Worm (Caenorhabditis elegans): ENCODE measurements around the gene cul-2.

The cul-2 gene

DNA sequence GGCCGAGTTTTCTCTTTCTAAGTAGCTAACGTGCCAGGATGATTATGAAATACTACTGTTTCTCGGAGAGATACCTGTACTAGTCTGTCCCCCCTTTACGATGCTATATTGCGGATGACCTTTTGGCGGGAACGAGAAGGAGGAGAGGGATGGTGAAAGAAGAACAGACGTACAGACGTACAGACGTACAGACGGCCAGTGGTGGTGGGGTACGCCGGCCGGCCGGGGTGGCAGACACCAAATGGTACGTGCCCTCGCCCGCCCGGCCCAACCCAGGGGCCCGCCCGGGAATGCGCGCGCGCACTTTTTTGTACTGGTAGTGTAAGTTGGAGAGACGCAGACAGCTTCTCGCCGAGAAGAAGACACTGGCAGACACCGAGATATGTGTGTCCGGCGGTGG is 34.0 kb downstream of the cul-2 start:
- TF ChIP-seq ceh-14 (tag; optimal IDR thresholded peaks at IDR 0.05): no peak
- no peak for TF ChIP-seq hlh-30 (tag; optimal IDR thresholded peaks at IDR 0.05; ENCODE audit: insufficient read depth)
- no peak for TF ChIP-seq unc-86 (tag; optimal IDR thresholded peaks at IDR 0.05)
- TF ChIP-seq tbx-2 (tag; optimal IDR thresholded peaks at IDR 0.05): peak; percentile 85
- TF ChIP-seq ceh-2 (tag; optimal IDR thresholded peaks at IDR 0.05): peak; percentile 1
- no peak for TF ChIP-seq pax-1 (tag; optimal IDR thresholded peaks at IDR 0.05)
- TF ChIP-seq unc-3 (GFP tag; conservative IDR thresholded peaks at IDR 0.05): no peak
- no peak for TF ChIP-seq unc-3 (tag; optimal IDR thresholded peaks at IDR 0.05)
- no peak for TF ChIP-seq sox-4 (tag; optimal IDR thresholded peaks at IDR 0.05)
- no peak for TF ChIP-seq ztf-16 (tag; optimal IDR thresholded peaks at IDR 0.05)
- no peak for TF ChIP-seq ets-4 (tag; optimal IDR thresholded peaks at IDR 0.05)
- no peak for TF ChIP-seq unc-42 (tag; optimal IDR thresholded peaks at IDR 0.05)
- peak; percentile 49 for TF ChIP-seq pat-9 (tag; optimal IDR thresholded peaks at IDR 0.05)
- no peak for TF ChIP-seq ama-1 (optimal IDR thresholded peaks at IDR 0.05)
- no peak for TF ChIP-seq pqm-1 (tag; optimal IDR thresholded peaks at IDR 0.05)
- peak; percentile 53 for TF ChIP-seq pros-1 (tag; optimal IDR thresholded peaks at IDR 0.05)
- no peak for TF ChIP-seq fkh-10 (GFP tag; optimal IDR thresholded peaks at IDR 0.05)
- no peak for TF ChIP-seq ttx-3 (tag; optimal IDR thresholded peaks at IDR 0.05)
- peak; percentile 67 for TF ChIP-seq ref-2 (tag; optimal IDR thresholded peaks at IDR 0.05)
- TF ChIP-seq madf-2 (tag; optimal IDR thresholded peaks at IDR 0.05): no peak
- no peak for TF ChIP-seq pha-4 (tag; optimal IDR thresholded peaks at IDR 0.05)
- no peak for TF ChIP-seq pha-2 (tag; optimal IDR thresholded peaks at IDR 0.05)
- TF ChIP-seq C08G9.2 (tag; optimal IDR thresholded peaks at IDR 0.05): peak; percentile 13
- TF ChIP-seq zip-5 (tag; optimal IDR thresholded peaks at IDR 0.05): no peak
- no peak for TF ChIP-seq ceh-18 (tag; optimal IDR thresholded peaks at IDR 0.05)
- no peak for TF ChIP-seq ceh-24 (tag; optimal IDR thresholded peaks at IDR 0.05)
- no peak for TF ChIP-seq ceh-22 (tag; optimal IDR thresholded peaks at IDR 0.05)
- peak; percentile 10 for TF ChIP-seq lim-6 (tag; optimal IDR thresholded peaks at IDR 0.05)
- peak; percentile 25 for TF ChIP-seq F13H6.1 (tag; optimal IDR thresholded peaks at IDR 0.05)
- TF ChIP-seq pag-3 (tag; optimal IDR thresholded peaks at IDR 0.05; ENCODE audit: borderline replicate concordance): no peak
- TF ChIP-seq ceh-19 (GFP tag; optimal IDR thresholded peaks at IDR 0.05): no peak
- TF ChIP-seq nhr-232 (tag; optimal IDR thresholded peaks at IDR 0.05): peak; percentile 1
- peak; percentile 29 for TF ChIP-seq C38D4.7 (GFP tag; optimal IDR thresholded peaks at IDR 0.05)
- TF ChIP-seq unc-55 (GFP tag; optimal IDR thresholded peaks at IDR 0.05): no peak
- TF ChIP-seq eyg-1 (tag; optimal IDR thresholded peaks at IDR 0.05): peak; percentile 62
- TF ChIP-seq ahr-1 (tag; optimal IDR thresholded peaks at IDR 0.05): no peak
- no peak for TF ChIP-seq dmd-4 (tag; optimal IDR thresholded peaks at IDR 0.05; ENCODE audit: borderline replicate concordance)
- TF ChIP-seq dve-1 (tag; optimal IDR thresholded peaks at IDR 0.05): no peak
- peak; percentile 73 for TF ChIP-seq sdc-2 (tag; optimal IDR thresholded peaks at IDR 0.05)
- TF ChIP-seq Y22D7AL.16 (tag; optimal IDR thresholded peaks at IDR 0.05): peak; percentile 19
- TF ChIP-seq gmeb-2 (tag; optimal IDR thresholded peaks at IDR 0.05): peak; percentile 8
- peak; percentile 7 for TF ChIP-seq fkh-6 (tag; optimal IDR thresholded peaks at IDR 0.05)
- no peak for TF ChIP-seq hlh-13 (GFP tag; optimal IDR thresholded peaks at IDR 0.05)
- no peak for TF ChIP-seq ceh-48 (tag; optimal IDR thresholded peaks at IDR 0.05)
- TF ChIP-seq T23F11.4 (GFP tag; optimal IDR thresholded peaks at IDR 0.05): peak; percentile 50
- no peak for TF ChIP-seq odd-2 (tag; optimal IDR thresholded peaks at IDR 0.05)
- no peak for TF ChIP-seq fax-1 (tag; optimal IDR thresholded peaks at IDR 0.05)
- no peak for TF ChIP-seq syd-9 (tag; optimal IDR thresholded peaks at IDR 0.05)
- TF ChIP-seq che-1 (tag; optimal IDR thresholded peaks at IDR 0.05): no peak
- peak; percentile 7 for TF ChIP-seq ceh-6 (GFP tag; optimal IDR thresholded peaks at IDR 0.05)
- no peak for TF ChIP-seq npax-4 (tag; optimal IDR thresholded peaks at IDR 0.05)
- peak; percentile 40 for TF ChIP-seq ceh-31 (tag; optimal IDR thresholded peaks at IDR 0.05)
- TF ChIP-seq nhr-11 (tag; optimal IDR thresholded peaks at IDR 0.05): no peak
- peak; percentile 79 for TF ChIP-seq ceh-34 (tag; optimal IDR thresholded peaks at IDR 0.05)
- TF ChIP-seq tbx-7 (tag; optimal IDR thresholded peaks at IDR 0.05): no peak

Data from whole organism, late embryonic.